Fruit fly (Drosophila melanogaster) whole organism: ENCODE data around the gene FASN2.

ENCODE experiments used
- CG8478 ChIP-seq: fragments of >200 bp; optimal IDR thresholded peaks from 2 replicates; lab custom pipeline; 2018; ENCODE audit warnings: inconsistent platforms
- Dll ChIP-seq: fragments of >200 bp; optimal IDR thresholded peaks from 2 replicates; lab custom pipeline; 2017
- EcR ChIP-seq, 2 experiments: fragments of >200 bp; optimal IDR thresholded peaks; 2 replicates each; lab custom pipeline; 2017; ENCODE audit warnings: missing biosample characterization in 2 of 2, missing genetic modification characterization in 2 of 2, missing genetic modification reagents in 2 of 2
- pan ChIP-seq: fragments of >200 bp; optimal IDR thresholded peaks from 2 replicates; lab custom pipeline; 2017
- psq ChIP-seq: fragments of >200 bp; optimal IDR thresholded peaks from 2 replicates; lab custom pipeline; 2017
- usp ChIP-seq: fragments of >200 bp; optimal IDR thresholded peaks from 2 replicates; lab custom pipeline; 2017; ENCODE audit warnings: missing biosample characterization, missing genetic modification characterization, mixed read lengths

FASN2 gene

DNA sequence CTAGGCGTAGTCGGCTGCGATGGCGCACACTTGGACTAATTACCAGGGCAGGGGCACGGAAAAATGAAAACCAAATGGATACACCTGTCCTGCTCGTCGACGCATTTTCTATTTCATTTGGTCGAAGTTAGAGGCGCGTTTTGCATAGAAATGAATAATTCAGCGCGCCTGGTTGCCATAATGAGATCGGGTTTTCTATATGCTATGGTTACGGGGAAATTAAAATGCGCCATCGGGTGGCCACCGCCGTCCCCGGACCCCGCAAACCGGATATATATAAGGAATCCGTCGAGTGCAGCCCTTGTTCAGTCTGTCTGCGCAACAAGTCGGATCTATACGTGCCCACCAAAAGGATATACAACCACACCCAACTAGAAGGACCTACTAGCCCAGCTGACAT lies at the start of gene FASN2:
TSS of gene FASN2 (plus strand) at position 301 of the 400 bp plus-strand sequence.
- TF ChIP-seq pan (lab: Kevin White, UChicago): no peak
- TF ChIP-seq usp (GFP tag; lab: Kevin White, UChicago): no peak
- no peak for TF ChIP-seq EcR (GFP tag; optimal IDR thresholded peaks at IDR 0.05; lab: Kevin White, UChicago)
- TF ChIP-seq psq (lab: Kevin White, UChicago): no peak
- no peak for TF ChIP-seq CG8478 (lab: Kevin White, UChicago)

DNA sequence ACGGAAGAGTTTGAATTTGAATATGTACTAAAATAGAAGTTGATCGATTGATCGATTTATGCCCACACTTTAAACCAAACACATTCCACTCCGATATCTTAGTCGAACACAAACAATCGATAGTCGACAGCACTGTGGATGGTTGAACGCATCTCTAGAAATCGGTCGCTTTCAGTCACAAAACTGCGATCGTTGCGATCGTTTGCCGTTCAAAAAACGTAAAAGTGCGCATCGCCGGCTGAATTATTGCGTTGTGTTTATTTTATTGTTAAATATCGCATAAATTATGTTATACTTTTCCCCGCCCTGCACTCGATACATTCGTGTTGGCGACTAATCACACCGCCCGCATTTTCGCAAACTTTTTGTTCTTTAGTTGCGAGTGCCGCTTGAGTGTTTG lies 44.6 kb upstream of the FASN2 start, which contains the start of gene Ccdc85:
TSS of gene Ccdc85 (plus strand) at position 174 of the 400 bp plus-strand sequence.
- TF ChIP-seq usp (GFP tag; lab: Kevin White, UChicago) (no peak), CG8478 (lab: Kevin White, UChicago) (no peak), pan (lab: Kevin White, UChicago) (no peak), EcR (GFP tag; optimal IDR thresholded peaks at IDR 0.05; lab: Kevin White, UChicago) (no peak), Dll (no peak), psq (lab: Kevin White, UChicago) (no peak)

DNA sequence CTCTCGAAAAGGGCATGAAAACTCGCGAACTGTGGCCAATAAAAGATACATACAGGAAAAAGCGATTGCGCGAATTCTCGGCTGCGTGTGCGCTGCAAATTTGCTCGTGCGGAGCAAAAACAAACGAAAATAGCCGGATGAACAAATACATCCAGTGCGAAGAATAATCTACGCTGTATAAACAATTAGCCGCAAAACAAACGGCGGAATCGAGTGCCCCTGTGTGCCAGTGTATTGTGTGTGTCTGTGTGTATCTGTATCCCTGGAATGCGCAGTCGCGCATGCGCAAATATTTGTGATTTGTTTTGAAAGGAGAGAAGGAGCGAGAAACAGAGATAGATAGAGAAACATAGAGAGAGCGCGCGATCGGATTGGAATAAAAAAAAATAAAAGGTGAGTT lies 44.1 kb upstream of the FASN2 start:
- no peak for TF ChIP-seq psq (lab: Kevin White, UChicago)
- TF ChIP-seq CG8478 (lab: Kevin White, UChicago): no peak
- no peak for TF ChIP-seq Dll
- no peak for TF ChIP-seq usp (GFP tag; lab: Kevin White, UChicago)
- no peak for TF ChIP-seq pan (lab: Kevin White, UChicago)
- no peak for TF ChIP-seq EcR (GFP tag; optimal IDR thresholded peaks at IDR 0.05; lab: Kevin White, UChicago)

DNA sequence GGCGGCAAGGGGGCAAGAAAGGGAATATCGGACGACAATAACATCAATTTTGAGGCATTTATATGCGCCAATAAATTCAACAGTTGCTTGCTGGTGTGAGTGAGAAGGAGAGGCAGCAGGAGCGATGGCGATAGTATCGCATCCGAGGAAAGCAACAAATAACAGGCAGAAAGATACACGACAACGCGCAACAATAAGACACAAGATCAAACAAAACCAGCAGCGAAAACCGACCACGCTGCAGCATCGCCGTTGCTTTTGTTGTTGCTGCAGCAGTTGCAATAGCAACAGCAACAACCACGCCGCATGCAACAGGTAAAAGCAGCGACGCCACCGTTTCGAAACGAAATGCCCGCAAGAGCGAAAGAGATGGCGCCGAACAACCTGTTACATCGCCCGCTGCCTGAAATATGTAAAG lies 43.2 kb upstream of the FASN2 start:
- no peak for TF ChIP-seq CG8478 (lab: Kevin White, UChicago)
- TF ChIP-seq psq (lab: Kevin White, UChicago): no peak
- no peak for TF ChIP-seq EcR (GFP tag; optimal IDR thresholded peaks at IDR 0.05; lab: Kevin White, UChicago)
- no peak for TF ChIP-seq Dll
- TF ChIP-seq usp (GFP tag; lab: Kevin White, UChicago): no peak
- no peak for TF ChIP-seq pan (lab: Kevin White, UChicago)

DNA sequence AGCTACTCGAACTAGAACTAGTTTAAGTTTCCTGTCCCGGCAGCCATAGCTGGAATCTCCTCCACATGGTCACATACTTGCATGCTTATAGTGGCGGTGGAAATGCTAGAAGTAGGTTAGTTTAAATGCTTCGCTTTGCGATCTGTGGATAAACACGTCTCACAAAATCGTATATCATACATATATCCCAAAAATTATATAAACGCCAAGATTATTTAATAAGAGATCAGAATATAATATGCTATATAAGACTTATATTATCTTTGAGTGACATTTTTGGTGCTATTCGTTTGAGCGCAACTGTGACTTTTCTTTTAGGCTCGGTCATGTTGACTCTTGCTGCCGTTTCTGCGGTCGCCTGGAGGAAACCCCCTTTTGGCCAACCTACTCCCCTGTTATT lies 41.8 kb upstream of the FASN2 start:
- TF ChIP-seq Dll (no peak), pan (lab: Kevin White, UChicago) (no peak), psq (lab: Kevin White, UChicago) (no peak), EcR (GFP tag; optimal IDR thresholded peaks at IDR 0.05; lab: Kevin White, UChicago) (no peak), usp (GFP tag; lab: Kevin White, UChicago) (no peak), CG8478 (lab: Kevin White, UChicago) (no peak)

DNA sequence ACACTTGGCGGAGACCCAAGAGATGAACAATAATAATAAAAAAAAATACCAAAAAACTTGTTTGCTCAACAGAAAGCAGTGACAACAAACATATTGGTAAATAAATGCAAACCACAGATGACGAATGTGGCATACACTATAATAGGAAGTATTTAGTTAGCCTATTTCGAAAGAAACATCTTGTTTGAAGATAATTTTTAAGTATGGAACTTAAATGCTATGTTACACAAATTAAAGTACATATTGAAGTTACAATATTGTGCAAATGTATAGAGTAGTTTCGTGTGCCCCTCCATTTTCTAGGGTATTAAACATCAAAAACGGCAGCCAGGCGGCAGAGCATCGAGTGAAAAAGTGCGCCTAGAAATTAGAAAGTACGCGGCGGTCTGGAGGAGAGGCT lies 40.3 kb upstream of the FASN2 start:
- TF ChIP-seq psq (lab: Kevin White, UChicago) (no peak), pan (lab: Kevin White, UChicago) (no peak), EcR (GFP tag; optimal IDR thresholded peaks at IDR 0.05; lab: Kevin White, UChicago) (no peak), CG8478 (lab: Kevin White, UChicago) (no peak), usp (GFP tag; lab: Kevin White, UChicago) (no peak), Dll (no peak)

DNA sequence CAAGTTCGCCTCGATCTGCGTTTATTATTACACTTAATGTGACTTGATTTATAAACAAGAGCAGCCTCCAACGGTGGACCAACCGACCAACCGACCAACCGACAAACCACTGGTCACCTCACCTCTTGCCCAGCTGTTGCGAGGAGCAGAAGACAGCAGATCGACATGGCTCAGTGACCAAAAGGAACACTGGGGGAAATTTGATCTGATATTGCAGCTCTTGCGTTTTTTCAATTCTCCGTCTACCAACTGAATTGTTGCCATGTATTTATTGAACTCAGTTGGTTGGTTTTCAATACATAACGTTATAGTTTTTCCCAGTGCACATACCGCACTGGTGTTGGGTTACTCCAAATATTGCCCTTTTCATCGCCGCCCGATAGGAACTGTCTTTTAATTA lies 39.1 kb upstream of the FASN2 start:
- TF ChIP-seq usp (GFP tag; lab: Kevin White, UChicago) (no peak), psq (lab: Kevin White, UChicago) (no peak), EcR (GFP tag; optimal IDR thresholded peaks at IDR 0.05; lab: Kevin White, UChicago) (no peak), pan (lab: Kevin White, UChicago) (no peak), CG8478 (lab: Kevin White, UChicago) (no peak)

DNA sequence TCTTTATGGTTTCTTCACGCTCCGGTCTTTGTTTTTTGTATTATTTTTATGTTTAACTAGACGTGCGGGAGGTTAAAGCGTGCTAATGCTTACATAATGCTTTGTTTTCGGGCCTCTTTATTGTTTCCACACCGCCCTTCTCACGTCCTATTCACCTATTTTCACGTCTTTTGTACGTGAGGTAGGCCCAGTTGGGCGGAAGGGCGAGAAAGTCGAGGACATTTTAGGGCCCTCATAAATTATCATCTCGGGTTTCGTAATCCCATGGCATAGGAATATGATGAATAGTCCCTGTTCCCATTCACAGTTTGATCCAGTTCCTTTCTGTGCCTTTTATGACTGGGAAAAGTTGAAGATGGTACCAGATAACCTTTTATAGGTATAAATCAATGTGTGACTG lies 38.3 kb upstream of the FASN2 start:
- TF ChIP-seq usp (GFP tag; lab: Kevin White, UChicago): no peak
- no peak for TF ChIP-seq EcR (GFP tag; optimal IDR thresholded peaks at IDR 0.05; lab: Kevin White, UChicago)
- no peak for TF ChIP-seq pan (lab: Kevin White, UChicago)
- no peak for TF ChIP-seq psq (lab: Kevin White, UChicago)
- no peak for TF ChIP-seq CG8478 (lab: Kevin White, UChicago)
- no peak for TF ChIP-seq Dll

DNA sequence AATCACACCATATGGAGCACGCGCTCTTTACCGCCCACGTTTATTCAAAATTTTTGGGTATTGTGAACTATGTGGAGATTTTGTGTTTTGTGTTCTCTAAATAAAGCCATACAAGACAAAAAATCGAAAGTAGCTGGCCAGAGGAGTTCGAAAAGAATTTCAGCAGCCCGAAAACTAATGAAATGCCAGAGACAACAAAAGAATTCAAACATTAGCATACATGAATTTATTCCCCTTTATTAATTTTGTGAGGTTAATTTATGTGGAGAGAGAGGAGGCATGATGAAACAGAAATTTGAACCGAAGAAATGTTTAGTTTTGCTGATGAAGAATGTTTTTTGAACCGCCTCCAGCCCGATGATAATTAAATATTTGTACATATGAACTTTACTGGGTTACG lies 37.6 kb upstream of the FASN2 start:
- TF ChIP-seq EcR (GFP tag; optimal IDR thresholded peaks at IDR 0.05; lab: Kevin White, UChicago): no peak
- no peak for TF ChIP-seq psq (lab: Kevin White, UChicago)
- TF ChIP-seq usp (GFP tag; lab: Kevin White, UChicago): no peak
- no peak for TF ChIP-seq pan (lab: Kevin White, UChicago)
- TF ChIP-seq CG8478 (lab: Kevin White, UChicago): no peak
- TF ChIP-seq Dll: no peak

DNA sequence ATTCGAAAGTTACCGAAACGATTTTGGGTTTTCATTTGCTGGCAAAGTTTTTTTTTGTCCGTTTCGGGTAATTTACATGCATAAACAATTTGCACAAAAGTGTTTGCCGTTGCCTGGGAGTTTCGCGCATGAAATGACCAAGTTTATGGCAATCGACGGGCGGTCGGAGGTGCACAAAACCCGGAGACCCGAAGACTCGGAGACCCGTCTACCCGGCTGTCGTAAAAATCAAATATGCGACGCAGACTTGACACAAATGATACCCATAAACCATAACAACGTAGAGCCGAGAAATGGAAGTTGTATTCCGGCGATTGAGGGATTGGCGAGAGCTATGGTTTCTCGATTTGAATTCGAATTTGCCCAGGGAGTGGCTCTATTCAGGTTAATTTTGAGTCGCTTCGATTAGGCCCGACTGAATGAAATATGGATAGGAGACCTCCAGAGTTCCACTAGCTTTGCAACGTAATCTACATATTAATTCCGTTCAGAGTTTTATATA lies 36.8 kb upstream of the FASN2 start:
- TF ChIP-seq CG8478 (lab: Kevin White, UChicago): no peak
- no peak for TF ChIP-seq pan (lab: Kevin White, UChicago)
- TF ChIP-seq Dll: no peak
- no peak for TF ChIP-seq usp (GFP tag; lab: Kevin White, UChicago)
- TF ChIP-seq EcR (GFP tag; optimal IDR thresholded peaks at IDR 0.05; lab: Kevin White, UChicago): no peak
- TF ChIP-seq psq (lab: Kevin White, UChicago): no peak

DNA sequence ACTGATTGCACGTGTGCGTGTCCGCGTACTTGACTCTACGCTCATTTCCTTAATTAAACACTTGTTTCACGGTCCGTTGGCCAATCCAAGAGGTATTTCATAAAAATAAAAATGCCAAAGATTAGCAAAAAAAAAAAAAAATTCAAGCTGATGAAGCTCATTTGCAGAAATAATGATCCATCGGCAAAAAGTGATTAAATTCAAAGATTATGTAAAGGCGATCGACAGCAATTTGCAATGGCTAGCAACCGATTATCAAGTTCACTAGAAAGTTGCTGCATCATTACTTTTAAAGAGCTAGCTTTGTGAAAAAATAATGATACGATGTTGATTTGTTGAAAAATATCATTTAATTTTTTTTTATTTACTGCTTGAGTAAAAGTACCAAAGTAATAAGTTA lies 34.3 kb upstream of the FASN2 start:
- no peak for TF ChIP-seq CG8478 (lab: Kevin White, UChicago)
- no peak for TF ChIP-seq pan (lab: Kevin White, UChicago)
- TF ChIP-seq psq (lab: Kevin White, UChicago): no peak
- TF ChIP-seq usp (GFP tag; lab: Kevin White, UChicago): no peak
- TF ChIP-seq EcR (GFP tag; optimal IDR thresholded peaks at IDR 0.05; lab: Kevin White, UChicago): no peak
- no peak for TF ChIP-seq Dll

DNA sequence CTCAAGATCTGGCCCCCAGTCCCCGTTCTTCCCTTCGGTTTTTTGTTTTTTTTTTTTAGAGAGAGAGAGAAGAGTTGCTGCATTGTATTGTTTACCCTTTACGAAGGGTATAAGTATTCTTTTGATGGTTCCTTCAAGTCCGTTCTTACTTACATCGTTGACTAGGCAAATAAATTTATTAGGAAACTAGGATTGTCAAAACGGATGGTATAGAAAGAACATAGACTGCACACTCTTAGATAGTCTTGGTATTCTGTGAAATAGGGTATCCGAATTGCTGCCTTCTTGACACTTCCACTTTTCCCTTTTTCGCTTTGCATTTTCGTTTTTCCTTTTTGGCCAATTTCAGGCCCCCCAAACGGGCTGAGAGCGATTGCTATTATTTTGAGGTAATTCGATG lies 32.3 kb upstream of the FASN2 start:
- TF ChIP-seq Dll (no peak), EcR (GFP tag; optimal IDR thresholded peaks at IDR 0.05; lab: Kevin White, UChicago) (no peak), pan (lab: Kevin White, UChicago) (no peak), usp (GFP tag; lab: Kevin White, UChicago) (no peak), CG8478 (lab: Kevin White, UChicago) (no peak), psq (lab: Kevin White, UChicago) (no peak)
